Worm (Caenorhabditis elegans) whole organism, L4 larva: ENCODE measurements around the gene K03H1.7.

ENCODE experiments used
- aly-2 ChIP-seq: sonication (generic microtip); optimal IDR thresholded peaks from 2 replicates; lab custom pipeline; 2018; ENCODE audit warnings: missing biosample characterization, missing genetic modification characterization
- ama-1 ChIP-seq: fragments of 150-350 bp; optimal IDR thresholded peaks from 2 replicates; lab custom pipeline; 2014; ENCODE audit warnings: inconsistent platforms, mixed read lengths
- ces-1 ChIP-seq: fragments of 150-350 bp; sonication (generic microtip); optimal IDR thresholded peaks from 4 replicates; lab custom pipeline; 2014; ENCODE audit warnings: missing biosample characterization, missing genetic modification reagents, missing genetic modification characterization
- hlh-30 ChIP-seq: sonication (generic microtip); optimal IDR thresholded peaks from 2 replicates; lab custom pipeline; 2017; ENCODE audit warnings: antibody characterized with exemption, mild to moderate bottlenecking, missing genetic modification characterization, missing compliant biosample characterization; ENCODE audit not compliant: insufficient read depth
- lsy-2 ChIP-seq, 2 experiments: fragments of 150-350 bp in 1 of 2; sonication (generic microtip) in 1 of 2; optimal IDR thresholded peaks; 2 replicates each; lab custom pipeline; 2014 to 2017; ENCODE audit warnings: missing biosample characterization in 2 of 2, missing genetic modification characterization in 2 of 2
- mep-1 ChIP-seq: fragments of 150-350 bp; sonication (generic microtip); optimal IDR thresholded peaks from 3 replicates; lab custom pipeline; 2014; ENCODE audit warnings: missing biosample characterization, missing genetic modification characterization
- pha-4 ChIP-seq, 2 experiments: fragments of 150-350 bp in 1 of 2; fragments of 200-800 bp in 1 of 2; sonication (Bioruptor generic) in 1 of 2; IDR thresholded peaks in 1 of 2; optimal IDR thresholded peaks in 1 of 2; 2 replicates each; pipeline versions ENCODE4 v1.3.6 to Lab custom; 2014 to 2022; ENCODE audit warnings: missing genetic modification characterization in 2 of 2, missing genetic modification reagents in 2 of 2, missing biosample characterization in 1 of 2, missing compliant biosample characterization in 1 of 2
- saeg-2 ChIP-seq: fragments of 200-800 bp; sonication (Bioruptor generic); IDR thresholded peaks from 2 replicates; pipeline ENCODE4 v1.3.6; 2022; ENCODE audit warnings: missing genetic modification reagents, missing genetic modification characterization, missing compliant biosample characterization
- snpc-4 ChIP-seq: fragments of 150-350 bp; optimal IDR thresholded peaks from 2 replicates; lab custom pipeline; 2014; ENCODE audit warnings: missing biosample characterization, missing genetic modification characterization
- unc-62 ChIP-seq, 3 experiments: fragments of 150-350 bp in 1 of 3; sonication (generic microtip); optimal IDR thresholded peaks in 2 of 3; peaks in 1 of 3; 1 replicate in 1 of 3; 2 replicates in 2 of 3; lab custom pipeline; 2014 to 2017; ENCODE audit warnings: missing biosample characterization in 3 of 3, missing genetic modification characterization in 3 of 3, missing genetic modification reagents in 3 of 3, missing genotype in 1 of 3
- zag-1 ChIP-seq: fragments of 150-350 bp; optimal IDR thresholded peaks from 2 replicates; lab custom pipeline; 2014; ENCODE audit warnings: missing biosample characterization, missing genetic modification characterization

DNA sequence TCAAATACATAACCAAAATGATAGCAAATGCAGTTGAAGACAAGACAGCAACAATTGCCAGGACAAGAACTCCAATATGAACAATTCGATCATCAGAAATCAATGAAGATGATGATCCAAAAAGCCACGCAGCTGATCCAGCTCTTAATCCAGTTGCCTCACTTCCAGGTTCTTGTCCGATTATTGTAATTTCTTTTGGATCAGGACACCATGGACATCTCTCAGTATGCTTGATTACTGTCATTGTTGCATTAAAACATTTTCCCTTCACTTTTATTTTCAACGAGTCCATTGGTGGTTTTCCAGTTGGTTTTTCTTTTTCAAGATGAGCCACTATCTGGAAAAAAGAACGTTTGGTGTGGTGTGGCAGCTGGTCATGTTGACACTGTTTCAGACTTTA lies 17.2 kb downstream of the K03H1.7 start:
- TF ChIP-seq saeg-2 (no peak), pha-4 (GFP tag; IDR thresholded peaks at IDR 0.05; lab: Robert Waterston, UW) (no peak), pha-4 (tag; optimal IDR thresholded peaks at IDR 0.05; lab: Kevin White, UChicago) (no peak), lsy-2 (tag; optimal IDR thresholded peaks at IDR 0.05; lab: Kevin White, UChicago) (no peak), ama-1 (lab: Kevin White, UChicago) (no peak), snpc-4 (no peak), mep-1 (tag; lab: Kevin White, UChicago) (no peak), aly-2 (tag; lab: Kevin White, UChicago) (no peak), zag-1 (no peak), unc-62 (GFP tag; optimal IDR thresholded peaks at IDR 0.05 in 1 of 2; lab: Kevin White, UChicago) (peak in 1 of 2 experiments; percentile 57), unc-62 (tag; optimal IDR thresholded peaks at IDR 0.05; lab: Kevin White, UChicago) (no peak), hlh-30 (no peak), ces-1 (GFP tag; lab: Kevin White, UChicago) (no peak)
